Worm (Caenorhabditis elegans) whole organism, L1 larva: ENCODE results near the gene srt-74.

Source experiments
- alr-1 ChIP-seq: fragments of 200-800 bp; sonication (Bioruptor generic); optimal IDR thresholded peaks from 2 replicates; lab custom pipeline; 2018; ENCODE audit warnings: borderline replicate concordance, mild to moderate bottlenecking, missing genetic modification characterization, missing compliant biosample characterization
- ama-1 ChIP-seq: fragments of 150-350 bp; optimal IDR thresholded peaks from 2 replicates; lab custom pipeline; 2014
- elt-3 ChIP-seq, 6 experiments: fragments of 150-350 bp in 1 of 6; sonication (generic microtip); optimal IDR thresholded peaks; 2 replicates each; lab custom pipeline; 2017 to 2018; ENCODE audit warnings: missing biosample characterization in 6 of 6, missing genetic modification characterization in 6 of 6, inconsistent platforms in 1 of 6
- fkh-10 ChIP-seq: sonication (generic microtip); optimal IDR thresholded peaks from 2 replicates; lab custom pipeline; 2017; ENCODE audit warnings: missing biosample characterization, missing genetic modification reagents, missing genetic modification characterization
- jun-1 ChIP-seq: fragments of 150-350 bp; optimal IDR thresholded peaks from 2 replicates; lab custom pipeline; 2014; ENCODE audit warnings: missing biosample characterization, missing genetic modification reagents, missing genetic modification characterization
- lsy-2 ChIP-seq, 2 experiments: fragments of 150-350 bp; optimal IDR thresholded peaks; 2 replicates each; lab custom pipeline; 2014; ENCODE audit warnings: missing biosample characterization in 2 of 2, missing genetic modification characterization in 2 of 2
- mdl-1 ChIP-seq, 2 experiments: fragments of 150-350 bp; optimal IDR thresholded peaks; 2 replicates each; lab custom pipeline; 2014 to 2017; ENCODE audit warnings: missing biosample characterization in 2 of 2, missing genetic modification characterization in 2 of 2, inconsistent platforms in 1 of 2
- mep-1 ChIP-seq: fragments of 150-350 bp; optimal IDR thresholded peaks from 2 replicates; lab custom pipeline; 2014; ENCODE audit warnings: missing biosample characterization, missing genetic modification characterization
- nhr-71 ChIP-seq: sonication (generic microtip); optimal IDR thresholded peaks from 2 replicates; lab custom pipeline; 2016; ENCODE audit warnings: mild to moderate bottlenecking, missing genetic modification characterization, moderate library complexity, missing compliant biosample characterization
- rnt-1 ChIP-seq: sonication (generic microtip); optimal IDR thresholded peaks from 2 replicates; lab custom pipeline; 2016; ENCODE audit warnings: mild to moderate bottlenecking, missing genetic modification characterization, moderate library complexity, missing compliant biosample characterization
- skn-1 ChIP-seq: fragments of 150-350 bp; optimal IDR thresholded peaks from 2 replicates; lab custom pipeline; 2014; ENCODE audit warnings: missing biosample characterization, missing genetic modification characterization
- ztf-11 ChIP-seq, 2 experiments: sonication (generic microtip); optimal IDR thresholded peaks; 2 replicates each; lab custom pipeline; 2016 to 2017; ENCODE audit warnings: missing genetic modification characterization in 2 of 2, missing biosample characterization in 1 of 2, missing compliant biosample characterization in 1 of 2

- no peak for TF ChIP-seq elt-3 (tag; optimal IDR thresholded peaks at IDR 0.05; lab: Kevin White, UChicago)
- TF ChIP-seq mdl-1 (tag; optimal IDR thresholded peaks at IDR 0.05; lab: Kevin White, UChicago): no peak
- TF ChIP-seq alr-1 (tag; lab: Kevin White, UChicago): no peak
- no peak for TF ChIP-seq mep-1 (tag; lab: Kevin White, UChicago)
- no peak for TF ChIP-seq lsy-2 (tag; optimal IDR thresholded peaks at IDR 0.05; lab: Kevin White, UChicago)
- TF ChIP-seq ztf-11 (tag; optimal IDR thresholded peaks at IDR 0.05; lab: Kevin White, UChicago): no peak
- no peak for TF ChIP-seq nhr-71 (tag; lab: Kevin White, UChicago)
- no peak for TF ChIP-seq ama-1 (lab: Kevin White, UChicago)
- no peak for TF ChIP-seq skn-1 (tag; lab: Kevin White, UChicago)
- no peak for TF ChIP-seq fkh-10
- TF ChIP-seq rnt-1 (tag; lab: Kevin White, UChicago): no peak
- TF ChIP-seq jun-1 (tag; lab: Kevin White, UChicago): no peak
Observed at ce11 chrV:14254221-14254620, 27.9 kb downstream of the srt-74 start, which contains the start of gene K02E11.7.
